Worm (Caenorhabditis elegans): ENCODE measurements around the gene fzo-1.

- no peak for TF ChIP-seq tra-4 (tag; optimal IDR thresholded peaks at IDR 0.05)
- TF ChIP-seq aly-1 (tag; optimal IDR thresholded peaks at IDR 0.05), result no peak
- no peak for TF ChIP-seq hnd-1 (tag; optimal IDR thresholded peaks at IDR 0.05)
- TF ChIP-seq tbx-37 (GFP tag; conservative IDR thresholded peaks at IDR 0.05), result no peak
- no peak for TF ChIP-seq F13C5.2 (tag; optimal IDR thresholded peaks at IDR 0.05)
- TF ChIP-seq scrt-1 (GFP tag; IDR thresholded peaks at IDR 0.05), result no peak
Observed at ce11 chrII:5794195-5794594, 41.8 kb downstream of the fzo-1 start, which contains the start of gene acdh-8.

Data from whole organism, early embryonic.